Worm (Caenorhabditis elegans) whole organism, L4 larva: ENCODE data around the gene Y17G9B.4.
A peak's percentile ranks its signal among the peaks of the same experiment; 100 is the strongest.

Experiments
- F10B5.3 ChIP-seq: sonication (generic microtip); optimal IDR thresholded peaks from 2 replicates; lab custom pipeline; 2016; ENCODE audit warnings: mild to moderate bottlenecking, missing genetic modification characterization, missing compliant biosample characterization
- F26F4.8 ChIP-seq: fragments of 200-800 bp; sonication (Bioruptor generic); conservative IDR thresholded peaks from 2 replicates; pipeline ENCODE4 v1.3.6; 2022; ENCODE audit warnings: missing genetic modification characterization, missing compliant biosample characterization
- F37D6.2 ChIP-seq: sonication (generic microtip); optimal IDR thresholded peaks from 2 replicates; lab custom pipeline; 2016; ENCODE audit warnings: mild to moderate bottlenecking, missing genetic modification characterization, missing compliant biosample characterization
- R02D3.7 ChIP-seq: fragments of 150-350 bp; sonication (generic microtip); optimal IDR thresholded peaks from 3 replicates; lab custom pipeline; 2014; ENCODE audit warnings: missing biosample characterization, missing genetic modification characterization
- T26A8.4 ChIP-seq: fragments of 200-800 bp; sonication (Bioruptor generic); IDR thresholded peaks from 2 replicates; pipeline ENCODE4 v1.3.6; 2022; ENCODE audit warnings: missing genetic modification characterization, missing compliant biosample characterization
- Y5F2A.4 ChIP-seq: fragments of 200-800 bp; sonication (Bioruptor generic); optimal IDR thresholded peaks from 2 replicates; lab custom pipeline; 2018; ENCODE audit warnings: mild to moderate bottlenecking, missing genetic modification characterization, missing compliant biosample characterization
- Y75B8A.6 ChIP-seq: fragments of 200-800 bp; sonication (Bioruptor generic); IDR thresholded peaks from 2 replicates; pipeline ENCODE4 v1.3.6; 2022; ENCODE audit warnings: missing genetic modification reagents, missing genetic modification characterization, missing compliant biosample characterization
- ZK337.2 ChIP-seq: fragments of 200-800 bp; sonication (Bioruptor generic); IDR thresholded peaks from 2 replicates; pipeline ENCODE4 v1.3.6; 2022; ENCODE audit warnings: missing genetic modification reagents, missing genetic modification characterization, missing compliant biosample characterization
- ZK546.5 ChIP-seq, 2 experiments: sonication (generic microtip); optimal IDR thresholded peaks; 2 replicates each; lab custom pipeline; 2017; ENCODE audit warnings: missing biosample characterization in 2 of 2, missing genetic modification characterization in 2 of 2
- aly-2 ChIP-seq: sonication (generic microtip); optimal IDR thresholded peaks from 2 replicates; lab custom pipeline; 2018; ENCODE audit warnings: missing biosample characterization, missing genetic modification characterization
- ama-1 ChIP-seq: fragments of 150-350 bp; optimal IDR thresholded peaks from 2 replicates; lab custom pipeline; 2014; ENCODE audit warnings: inconsistent platforms, mixed read lengths
- arid-1 ChIP-seq: fragments of 200-800 bp; sonication (Bioruptor generic); conservative IDR thresholded peaks from 2 replicates; pipeline ENCODE4 v1.3.6; 2022; ENCODE audit warnings: missing genetic modification reagents, missing genetic modification characterization, missing compliant biosample characterization
- ceh-20 ChIP-seq: fragments of 200-800 bp; sonication (Bioruptor generic); IDR thresholded peaks from 2 replicates; pipeline ENCODE4 v1.3.6; 2022; ENCODE audit warnings: missing genetic modification reagents, missing genetic modification characterization, missing compliant biosample characterization
- ceh-32 ChIP-seq: sonication (generic microtip); optimal IDR thresholded peaks from 2 replicates; lab custom pipeline; 2016; ENCODE audit warnings: mild to moderate bottlenecking, missing genetic modification characterization, missing compliant biosample characterization; ENCODE audit not compliant: poor library complexity
- cey-2 ChIP-seq: sonication (generic microtip); optimal IDR thresholded peaks from 3 replicates; lab custom pipeline; 2017; ENCODE audit warnings: missing genetic modification characterization, mild to moderate bottlenecking, missing compliant biosample characterization, antibody characterized with exemption, borderline replicate concordance; ENCODE audit not compliant: insufficient read depth
- dmd-8 ChIP-seq: fragments of 200-800 bp; sonication (Bioruptor generic); IDR thresholded peaks from 2 replicates; pipeline ENCODE4 v1.3.6; 2022; ENCODE audit warnings: missing genetic modification characterization, missing compliant biosample characterization
- dpl-1 ChIP-seq: fragments of 150-350 bp; optimal IDR thresholded peaks from 2 replicates; lab custom pipeline; 2014; ENCODE audit warnings: missing biosample characterization, missing genetic modification reagents, missing genetic modification characterization
- fkh-10 ChIP-seq: fragments of 150-350 bp; optimal IDR thresholded peaks from 2 replicates; lab custom pipeline; 2014; ENCODE audit warnings: missing biosample characterization, missing genetic modification reagents, missing genetic modification characterization
- fos-1 ChIP-seq: fragments of 150-350 bp; optimal IDR thresholded peaks from 2 replicates; lab custom pipeline; 2014; ENCODE audit warnings: missing biosample characterization, missing genetic modification characterization
- gei-8 ChIP-seq: fragments of 200-800 bp; sonication (Bioruptor generic); optimal IDR thresholded peaks from 2 replicates; lab custom pipeline; 2018; ENCODE audit warnings: mild to moderate bottlenecking, missing genetic modification characterization, missing compliant biosample characterization
- hlh-11 ChIP-seq: fragments of 200-800 bp; sonication (Bioruptor generic); optimal IDR thresholded peaks from 2 replicates; lab custom pipeline; 2018; ENCODE audit warnings: mild to moderate bottlenecking, missing genetic modification characterization, missing compliant biosample characterization
- hlh-30 ChIP-seq: sonication (generic microtip); optimal IDR thresholded peaks from 2 replicates; lab custom pipeline; 2017; ENCODE audit warnings: antibody characterized with exemption, mild to moderate bottlenecking, missing genetic modification characterization, missing compliant biosample characterization; ENCODE audit not compliant: insufficient read depth
- lim-7 ChIP-seq: fragments of 200-800 bp; sonication (Bioruptor generic); IDR thresholded peaks from 2 replicates; pipeline ENCODE4 v1.3.6; 2022; ENCODE audit warnings: missing genetic modification characterization, missing compliant biosample characterization
- lin-13 ChIP-seq: fragments of 150-350 bp; optimal IDR thresholded peaks from 2 replicates; lab custom pipeline; 2014; ENCODE audit warnings: missing biosample characterization, missing genetic modification reagents, missing genetic modification characterization
- lin-38 ChIP-seq: fragments of 200-800 bp; sonication (Bioruptor generic); IDR thresholded peaks from 2 replicates; pipeline ENCODE4 v1.3.6; 2022; ENCODE audit warnings: missing genetic modification reagents, missing genetic modification characterization, missing compliant biosample characterization
- lsy-2 ChIP-seq, 2 experiments: fragments of 150-350 bp in 1 of 2; sonication (generic microtip) in 1 of 2; optimal IDR thresholded peaks; 2 replicates each; lab custom pipeline; 2014 to 2017; ENCODE audit warnings: missing biosample characterization in 2 of 2, missing genetic modification characterization in 2 of 2
- madf-9 ChIP-seq: fragments of 200-800 bp; sonication (Bioruptor generic); conservative IDR thresholded peaks from 2 replicates; pipeline ENCODE4 v1.3.6; 2022; ENCODE audit warnings: missing genetic modification reagents, missing genetic modification characterization, missing compliant biosample characterization
- mdl-1 ChIP-seq, 2 experiments: fragments of 150-350 bp in 1 of 2; sonication (generic microtip) in 1 of 2; optimal IDR thresholded peaks; 2 replicates each; lab custom pipeline; 2014 to 2017; ENCODE audit warnings: missing biosample characterization in 2 of 2, missing genetic modification characterization in 2 of 2
- mdt-29 ChIP-seq: fragments of 200-800 bp; sonication (Bioruptor generic); IDR thresholded peaks from 2 replicates; pipeline ENCODE4 v1.3.6; 2022; ENCODE audit warnings: missing genetic modification reagents, missing genetic modification characterization, missing compliant biosample characterization
- mep-1 ChIP-seq: fragments of 150-350 bp; sonication (generic microtip); optimal IDR thresholded peaks from 3 replicates; lab custom pipeline; 2014; ENCODE audit warnings: missing biosample characterization, missing genetic modification characterization
- mxl-2 ChIP-seq: fragments of 200-800 bp; sonication (Bioruptor generic); conservative IDR thresholded peaks from 2 replicates; pipeline ENCODE4 v1.3.6; 2022; ENCODE audit warnings: missing genetic modification reagents, missing genetic modification characterization, missing compliant biosample characterization
- mxl-3 ChIP-seq: fragments of 200-800 bp; sonication (Bioruptor generic); optimal IDR thresholded peaks from 2 replicates; lab custom pipeline; 2018; ENCODE audit warnings: mild to moderate bottlenecking, missing genetic modification characterization, missing compliant biosample characterization
- nhr-10 ChIP-seq: fragments of 150-350 bp; optimal IDR thresholded peaks from 2 replicates; lab custom pipeline; 2014; ENCODE audit warnings: missing biosample characterization, missing genetic modification characterization
- nhr-111 ChIP-seq: fragments of 200-800 bp; sonication (Bioruptor generic); optimal IDR thresholded peaks from 2 replicates; lab custom pipeline; 2018; ENCODE audit warnings: mild to moderate bottlenecking, missing genetic modification characterization, missing compliant biosample characterization
- nhr-42 ChIP-seq: fragments of 200-800 bp; sonication (Bioruptor generic); IDR thresholded peaks from 2 replicates; pipeline ENCODE4 v1.3.6; 2022; ENCODE audit warnings: missing genetic modification characterization, missing compliant biosample characterization
- nhr-48 ChIP-seq: sonication (generic microtip); optimal IDR thresholded peaks from 2 replicates; lab custom pipeline; 2016; ENCODE audit warnings: mild to moderate bottlenecking, missing genetic modification characterization, missing compliant biosample characterization
- pha-4 ChIP-seq, 2 experiments: fragments of 150-350 bp in 1 of 2; fragments of 200-800 bp in 1 of 2; sonication (Bioruptor generic) in 1 of 2; IDR thresholded peaks in 1 of 2; optimal IDR thresholded peaks in 1 of 2; 2 replicates each; pipeline versions ENCODE4 v1.3.6 to Lab custom; 2014 to 2022; ENCODE audit warnings: missing genetic modification characterization in 2 of 2, missing genetic modification reagents in 2 of 2, missing biosample characterization in 1 of 2, missing compliant biosample characterization in 1 of 2
- rbr-2 ChIP-seq: sonication (generic microtip); optimal IDR thresholded peaks from 2 replicates; lab custom pipeline; 2016; ENCODE audit warnings: missing genotype, missing genetic modification characterization, missing compliant biosample characterization
- saeg-2 ChIP-seq: fragments of 200-800 bp; sonication (Bioruptor generic); IDR thresholded peaks from 2 replicates; pipeline ENCODE4 v1.3.6; 2022; ENCODE audit warnings: missing genetic modification reagents, missing genetic modification characterization, missing compliant biosample characterization
- sdz-12 ChIP-seq: fragments of 200-800 bp; sonication (Bioruptor generic); optimal IDR thresholded peaks from 2 replicates; lab custom pipeline; 2018; ENCODE audit warnings: mild to moderate bottlenecking, missing genetic modification characterization, missing compliant biosample characterization
- skn-1 ChIP-seq: fragments of 150-350 bp; optimal IDR thresholded peaks from 2 replicates; lab custom pipeline; 2014; ENCODE audit warnings: missing biosample characterization, missing genetic modification characterization
- spr-3 ChIP-seq: fragments of 200-800 bp; sonication (Bioruptor generic); optimal IDR thresholded peaks from 2 replicates; lab custom pipeline; 2018; ENCODE audit warnings: mild to moderate bottlenecking, missing genetic modification characterization, missing compliant biosample characterization
- unc-39 ChIP-seq: sonication (generic microtip); optimal IDR thresholded peaks from 2 replicates; lab custom pipeline; 2017; ENCODE audit warnings: missing biosample characterization, missing genetic modification characterization
- unc-62 ChIP-seq, 3 experiments: fragments of 150-350 bp in 1 of 3; sonication (generic microtip); optimal IDR thresholded peaks in 2 of 3; peaks in 1 of 3; 1 replicate in 1 of 3; 2 replicates in 2 of 3; lab custom pipeline; 2014 to 2017; ENCODE audit warnings: missing biosample characterization in 3 of 3, missing genetic modification characterization in 3 of 3, missing genetic modification reagents in 3 of 3, missing genotype in 1 of 3
- zag-1 ChIP-seq: fragments of 150-350 bp; optimal IDR thresholded peaks from 2 replicates; lab custom pipeline; 2014; ENCODE audit warnings: missing biosample characterization, missing genetic modification characterization
- zfp-2 ChIP-seq: sonication (generic microtip); optimal IDR thresholded peaks from 2 replicates; lab custom pipeline; 2016; ENCODE audit warnings: mild to moderate bottlenecking, missing genetic modification characterization, missing compliant biosample characterization
- zip-2 ChIP-seq: fragments of 150-350 bp; optimal IDR thresholded peaks from 2 replicates; lab custom pipeline; 2014; ENCODE audit warnings: missing biosample characterization, missing genetic modification characterization
- ztf-11 ChIP-seq: fragments of 150-350 bp; optimal IDR thresholded peaks from 2 replicates; lab custom pipeline; 2014; ENCODE audit warnings: missing biosample characterization, missing genetic modification characterization
- ztf-7 ChIP-seq: fragments of 150-350 bp; optimal IDR thresholded peaks from 2 replicates; lab custom pipeline; 2014; ENCODE audit warnings: missing biosample characterization, missing genetic modification characterization

Gene Y17G9B.4

DNA sequence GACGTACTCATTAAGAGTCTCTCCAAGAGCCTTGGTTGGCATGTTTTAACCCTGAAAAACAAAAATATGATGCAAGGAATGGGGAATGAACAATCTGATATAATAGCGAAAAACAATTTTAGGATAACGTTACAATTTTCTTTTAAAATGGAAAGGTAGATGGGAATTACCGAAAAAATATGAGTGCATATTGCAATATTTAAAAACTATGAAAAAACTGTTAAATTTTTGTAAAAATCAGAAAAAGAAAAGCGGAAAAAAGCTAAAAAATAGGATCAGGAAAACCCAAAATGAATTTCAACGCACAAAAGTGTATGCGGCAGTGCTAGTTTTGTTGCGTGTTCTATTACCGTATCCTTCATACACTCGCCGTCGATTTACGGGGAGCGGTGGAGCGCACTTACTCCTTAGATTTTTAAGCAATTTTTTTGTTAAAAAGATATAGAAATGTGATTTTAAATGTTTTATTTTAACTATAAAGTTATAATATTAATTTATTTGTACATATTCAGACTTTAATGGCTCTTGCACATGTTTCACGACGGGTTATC lies 2.1 kb upstream of the Y17G9B.4 start, which contains the start of the genes rpl-20 and Y17G9B.5 (continued):
- TF ChIP-seq nhr-111 (GFP tag; lab: Kevin White, UChicago) (peak; percentile 88), ceh-20 (GFP tag; lab: Robert Waterston, UW) (peak; percentile 100), lin-38 (GFP tag; lab: Robert Waterston, UW) (peak; percentile 100), nhr-10 (tag; lab: Kevin White, UChicago) (peak; percentile 98), nhr-48 (tag; lab: Kevin White, UChicago) (peak; percentile 97), cey-2 (tag; lab: Kevin White, UChicago) (peak; percentile 93), ceh-32 (peak; percentile 88), spr-3 (peak; percentile 100), mxl-2 (peak; percentile 94), zfp-2 (tag; lab: Kevin White, UChicago) (peak; percentile 94), dmd-8 (GFP tag; lab: Robert Waterston, UW) (peak; percentile 46; the same call in 1 of the 2 replicates), mdl-1 (tag; optimal IDR thresholded peaks at IDR 0.05; lab: Kevin White, UChicago) (peak; percentile 22 to 92), pha-4 (GFP tag; IDR thresholded peaks at IDR 0.05; lab: Robert Waterston, UW) (peak; percentile 99), pha-4 (tag; optimal IDR thresholded peaks at IDR 0.05; lab: Kevin White, UChicago) (peak; percentile 100), fos-1 (tag; lab: Kevin White, UChicago) (peak; percentile 94), fkh-10 (GFP tag; lab: Kevin White, UChicago) (peak; percentile 100), ztf-11 (tag; lab: Kevin White, UChicago) (peak; percentile 38), hlh-30 (tag; lab: Kevin White, UChicago) (peak; percentile 98), T26A8.4 (GFP tag; lab: Robert Waterston, UW) (peak; percentile 100), ama-1 (lab: Kevin White, UChicago) (peak; percentile 92), Y75B8A.6 (GFP tag; lab: Robert Waterston, UW) (peak; percentile 99), nhr-42 (GFP tag; lab: Robert Waterston, UW) (peak; percentile 99), zip-2 (tag; lab: Kevin White, UChicago) (peak; percentile 95), sdz-12 (GFP tag; lab: Kevin White, UChicago) (peak; percentile 97), saeg-2 (GFP tag; lab: Robert Waterston, UW) (peak; percentile 99), skn-1 (tag; lab: Kevin White, UChicago) (peak; percentile 99), aly-2 (tag; lab: Kevin White, UChicago) (peak; percentile 2), mxl-3 (GFP tag; lab: Kevin White, UChicago) (peak; percentile 95), R02D3.7 (tag; lab: Kevin White, UChicago) (peak; percentile 100), ztf-7 (tag; lab: Kevin White, UChicago) (peak; percentile 96), F10B5.3 (tag; lab: Kevin White, UChicago) (peak; percentile 96), hlh-11 (tag; lab: Kevin White, UChicago) (peak; percentile 100), ZK546.5 (tag; optimal IDR thresholded peaks at IDR 0.05; lab: Kevin White, UChicago) (peak; percentile 35 to 91), unc-39 (tag; lab: Kevin White, UChicago) (no peak), rbr-2 (tag; lab: Kevin White, UChicago) (peak; percentile 100), madf-9 (GFP tag; lab: Robert Waterston, UW) (peak; percentile 98), arid-1 (peak; percentile 99), ZK337.2 (GFP tag; lab: Robert Waterston, UW) (peak; percentile 93), mdt-29 (GFP tag; lab: Robert Waterston, UW) (peak; percentile 97), zag-1 (tag; lab: Kevin White, UChicago) (peak; percentile 88), lsy-2 (tag; optimal IDR thresholded peaks at IDR 0.05; lab: Kevin White, UChicago) (peak; percentile 100), lin-13 (peak; percentile 99), gei-8 (GFP tag; lab: Kevin White, UChicago) (peak; percentile 93), F37D6.2 (tag; lab: Kevin White, UChicago) (peak; percentile 98), lim-7 (GFP tag; lab: Robert Waterston, UW) (peak; percentile 81), unc-62 (GFP tag; optimal IDR thresholded peaks at IDR 0.05 in 1 of 2; lab: Kevin White, UChicago) (peak; percentile 9 to 100), unc-62 (tag; optimal IDR thresholded peaks at IDR 0.05; lab: Kevin White, UChicago) (no peak), Y5F2A.4 (peak; percentile 97), mep-1 (tag; lab: Kevin White, UChicago) (peak; percentile 100), F26F4.8 (GFP tag; lab: Robert Waterston, UW) (no peak), dpl-1 (GFP tag; lab: Kevin White, UChicago) (peak; percentile 99)
